Fruit fly (Drosophila melanogaster): ENCODE data around the gene CG5787.

CG5787 gene

dm6 chr2L:12704418-12704920 is 8.3 kb downstream of the CG5787 start, which contains the start of the genes CG5776 and spict:
Gene CG5776 (minus strand): TSS chr2L:12704451.
Gene spict (plus strand): TSS chr2L:12704725.
- no peak for TF ChIP-seq Sry-δ (GFP tag; optimal IDR thresholded peaks at IDR 0.05)
- TF ChIP-seq nom (GFP tag; optimal IDR thresholded peaks at IDR 0.05) = peak; percentile 48
- no peak for TF ChIP-seq CG8478 (optimal IDR thresholded peaks at IDR 0.05)
- peak; percentile 86 for TF ChIP-seq CG13424 (tag; optimal IDR thresholded peaks at IDR 0.05)
- no peak for TF ChIP-seq Kr (GFP tag; optimal IDR thresholded peaks at IDR 0.05)
- TF ChIP-seq B-H1 (GFP tag; IDR thresholded peaks at IDR 0.05) = peak; percentile 56; the same call in 2 of the 3 replicates
- peak; percentile 85 for TF ChIP-seq CG8924 (tag; optimal IDR thresholded peaks at IDR 0.05)
- TF ChIP-seq Rx (GFP tag; IDR thresholded peaks at IDR 0.05) = peak; percentile 69; the same call in 1 of the 2 replicates
- peak; percentile 52 for TF ChIP-seq CG4617 (GFP tag; optimal IDR thresholded peaks at IDR 0.05; ENCODE audit: borderline replicate concordance)
- TF ChIP-seq CG3726 (GFP tag; IDR thresholded peaks at IDR 0.05) = no peak
- TF ChIP-seq CG13296 (GFP tag; optimal IDR thresholded peaks at IDR 0.05) = peak; percentile 67
- peak; percentile 10 for TF ChIP-seq Atf-2 (GFP tag; optimal IDR thresholded peaks at IDR 0.05)
- peak; percentile 53 for TF ChIP-seq CG6254 (GFP tag; optimal IDR thresholded peaks at IDR 0.05)
- TF ChIP-seq CG2116 (GFP tag; optimal IDR thresholded peaks at IDR 0.05) = peak; percentile 75
- peak; percentile 23 to 32 for TF ChIP-seq Pdp1 (GFP tag; optimal IDR thresholded peaks at IDR 0.05)
- no peak for TF ChIP-seq sna (GFP tag; IDR thresholded peaks at IDR 0.05; ENCODE audit: partially characterized antibody)
- TF ChIP-seq Jarid2 (GFP tag; optimal IDR thresholded peaks at IDR 0.05) = peak; percentile 48
- TF ChIP-seq ewg (GFP tag; optimal IDR thresholded peaks at IDR 0.05) = peak; percentile 60
- TF ChIP-seq CG11456 (GFP tag; IDR thresholded peaks at IDR 0.05) = peak; percentile 83
- TF ChIP-seq BtbVII (GFP tag; optimal IDR thresholded peaks at IDR 0.05) = peak; percentile 1
- peak; percentile 23 for TF ChIP-seq az2 (GFP tag; optimal IDR thresholded peaks at IDR 0.05)
- no peak for TF ChIP-seq cas (GFP tag; IDR thresholded peaks at IDR 0.05)
- TF ChIP-seq croc (GFP tag; conservative IDR thresholded peaks at IDR 0.05) = peak; percentile 39; the same call in 2 of the 3 replicates
- no peak for TF ChIP-seq CG6791 (GFP tag; IDR thresholded peaks at IDR 0.05; ENCODE audit: partially characterized antibody)
- peak; percentile 69 for TF ChIP-seq CG8388 (GFP tag; optimal IDR thresholded peaks at IDR 0.05)
- TF ChIP-seq ara (GFP tag; IDR thresholded peaks at IDR 0.05) = peak; percentile 63; the same call in 1 of the 2 replicates
- TF ChIP-seq CG6654 (GFP tag; optimal IDR thresholded peaks at IDR 0.05) = no peak
- TF ChIP-seq Atf3 (GFP tag; optimal IDR thresholded peaks at IDR 0.05) = no peak
- TF ChIP-seq Optix (GFP tag; IDR thresholded peaks at IDR 0.05) = peak; percentile 64; the same call in 1 of the 3 replicates
- TF ChIP-seq tup (GFP tag; optimal IDR thresholded peaks at IDR 0.05) = no peak
- TF ChIP-seq NfI (GFP tag; optimal IDR thresholded peaks at IDR 0.05) = peak; percentile 88
- peak; percentile 70 for TF ChIP-seq gcm (GFP tag; optimal IDR thresholded peaks at IDR 0.05)
- TF ChIP-seq CrebB (tag; optimal IDR thresholded peaks at IDR 0.05) = peak; percentile 55
- TF ChIP-seq ro (GFP tag; IDR thresholded peaks at IDR 0.05) = no peak; the same call in 1 of the 2 replicates
- peak; percentile 76 for TF ChIP-seq lilli (GFP tag; optimal IDR thresholded peaks at IDR 0.05)
- TF ChIP-seq bigmax (GFP tag; optimal IDR thresholded peaks at IDR 0.05) = no peak
- peak; percentile 7 for TF ChIP-seq Antp (GFP tag; optimal IDR thresholded peaks at IDR 0.05)
- peak; percentile 81 for TF ChIP-seq E2f1 (GFP tag; IDR thresholded peaks at IDR 0.05)
- peak; percentile 77 for TF ChIP-seq CG4404 (GFP tag; IDR thresholded peaks at IDR 0.05)
- peak; percentile 57 for TF ChIP-seq CG1602 (GFP tag; optimal IDR thresholded peaks at IDR 0.05)
- peak; percentile 74 for TF ChIP-seq dmrt11E (tag; optimal IDR thresholded peaks at IDR 0.05)
- peak; percentile 51 for TF ChIP-seq ind (GFP tag; optimal IDR thresholded peaks at IDR 0.05)
- TF ChIP-seq CG9609 (GFP tag; optimal IDR thresholded peaks at IDR 0.05) = peak; percentile 27
- TF ChIP-seq CG14014 (GFP tag; IDR thresholded peaks at IDR 0.05) = peak; percentile 76
- no peak for TF ChIP-seq Gsc (GFP tag; IDR thresholded peaks at IDR 0.05)
- peak; percentile 76 for TF ChIP-seq CG18619 (GFP tag; optimal IDR thresholded peaks at IDR 0.05)
- no peak for TF ChIP-seq z (GFP tag; IDR thresholded peaks at IDR 0.05)
- TF ChIP-seq crol (GFP tag; IDR thresholded peaks at IDR 0.05) = no peak
- TF ChIP-seq vnd (GFP tag; IDR thresholded peaks at IDR 0.05; ENCODE audit: partially characterized antibody) = no peak
- peak; percentile 70 for TF ChIP-seq Mad (GFP tag; optimal IDR thresholded peaks at IDR 0.05)

Measured in whole organism, embryonic.